Fruit fly (Drosophila melanogaster): ENCODE measurements around the gene osk.

DNA sequence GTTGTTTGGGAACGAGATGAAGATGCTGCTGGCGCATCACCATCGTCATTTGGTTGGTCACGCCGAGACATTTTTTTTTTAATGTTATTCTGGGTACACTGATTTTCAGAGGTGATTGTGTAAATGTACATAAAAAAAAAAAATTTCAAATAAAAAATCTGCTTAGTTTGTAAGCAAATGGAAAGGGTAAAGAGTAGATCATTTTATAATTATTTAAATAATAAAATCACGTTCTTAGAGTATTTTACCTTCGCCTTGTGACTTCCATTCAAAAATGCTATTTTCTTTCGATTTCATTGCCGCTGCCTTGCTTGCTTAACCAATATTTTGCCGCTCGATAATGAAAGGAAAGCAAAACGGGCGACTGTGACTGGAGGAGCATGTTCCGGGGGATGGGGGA, 43.8 kb downstream of the osk start:
- TF ChIP-seq pan (optimal IDR thresholded peaks at IDR 0.05) (no peak), HLH106 (tag; optimal IDR thresholded peaks at IDR 0.05) (peak; percentile 58), Hr78 (GFP tag; optimal IDR thresholded peaks at IDR 0.05) (no peak), dl (GFP tag; optimal IDR thresholded peaks at IDR 0.05; ENCODE audit: insufficient read depth in 1 of 2, partially characterized antibody in 2 of 2) (no peak), Mio (GFP tag; optimal IDR thresholded peaks at IDR 0.05) (no peak), brk (GFP tag; optimal IDR thresholded peaks at IDR 0.05) (peak; percentile 57), Sp1 (GFP tag; optimal IDR thresholded peaks at IDR 0.05) (peak; percentile 78), Myc (optimal IDR thresholded peaks at IDR 0.05) (no peak), br (GFP tag; optimal IDR thresholded peaks at IDR 0.05) (peak; percentile 40), OdsH (GFP tag; optimal IDR thresholded peaks at IDR 0.05) (peak; percentile 32)
